Worm (Caenorhabditis elegans) whole organism, L4/young adult: ENCODE measurements around the gene cnk-1.

Experiments used
- W03F9.2 ChIP-seq: fragments of 150-350 bp; optimal IDR thresholded peaks from 2 replicates; lab custom pipeline; 2014; ENCODE audit warnings: missing biosample characterization, missing genetic modification characterization
- dao-5 ChIP-seq: sonication (generic microtip); optimal IDR thresholded peaks from 2 replicates; lab custom pipeline; 2016; ENCODE audit warnings: missing genotype, missing genetic modification characterization, moderate library complexity, missing compliant biosample characterization

- TF ChIP-seq dao-5 (tag; lab: Kevin White, UChicago) (no peak), W03F9.2 (tag; lab: Kevin White, UChicago) (no peak)
These were observed 31.0 kb upstream of the cnk-1 start for ce11 chrIII:10240073-10240472.
